Fruit fly (Drosophila melanogaster) whole organism, embryonic: ENCODE measurements around the gene Vps2.

ENCODE experiments used
- Bdp1 ChIP-seq: fragments of 200-800 bp; sonication (Bioruptor generic); optimal IDR thresholded peaks from 3 replicates; lab custom pipeline; 2016; ENCODE audit warnings: missing biosample characterization, missing genetic modification characterization
- Bgb ChIP-seq: fragments of 200-800 bp; sonication (Bioruptor generic); IDR thresholded peaks from 2 replicates; pipeline ENCODE4 v1.3.6; 2022; ENCODE audit warnings: missing biosample characterization, missing genetic modification characterization; ENCODE audit not compliant: partially characterized antibody
- Blimp-1 ChIP-seq: fragments of 200-800 bp; sonication (Bioruptor generic); optimal IDR thresholded peaks from 3 replicates; lab custom pipeline; 2018; ENCODE audit warnings: missing biosample characterization, missing genetic modification characterization, mild to moderate bottlenecking, moderate library complexity, missing genetic modification reagents
- CG10366 ChIP-seq: fragments of 200-800 bp; sonication (Bioruptor generic); IDR thresholded peaks from 2 replicates; pipeline ENCODE4 v1.3.6; 2022; ENCODE audit warnings: missing biosample characterization, missing genetic modification characterization
- CG11695 ChIP-seq: fragments of 200-800 bp; sonication (Bioruptor generic); IDR thresholded peaks from 3 replicates; pipeline ENCODE4 v1.3.6; 2022; ENCODE audit warnings: missing biosample characterization, missing genetic modification characterization
- CG12299 ChIP-seq: fragments of 200-800 bp; sonication (Bioruptor generic); optimal IDR thresholded peaks from 2 replicates; lab custom pipeline; 2018; ENCODE audit warnings: missing biosample characterization, mild to moderate bottlenecking, missing genetic modification characterization
- CG13296 ChIP-seq: fragments of 200-800 bp; sonication (Bioruptor generic); optimal IDR thresholded peaks from 3 replicates; lab custom pipeline; 2018; ENCODE audit warnings: missing biosample characterization, mild to moderate bottlenecking, missing genetic modification characterization
- CG16815 ChIP-seq: fragments of 200-800 bp; sonication (Bioruptor generic); optimal IDR thresholded peaks from 3 replicates; lab custom pipeline; 2017; ENCODE audit warnings: missing biosample characterization, mild to moderate bottlenecking, missing genetic modification characterization
- CG18764 ChIP-seq: fragments of 200-800 bp; sonication (Bioruptor generic); optimal IDR thresholded peaks from 3 replicates; lab custom pipeline; 2016; ENCODE audit warnings: missing biosample characterization, missing genetic modification characterization
- CG2875 ChIP-seq: fragments of 200-800 bp; sonication (Bioruptor generic); optimal IDR thresholded peaks from 2 replicates; lab custom pipeline; 2017; ENCODE audit warnings: missing biosample characterization, mild to moderate bottlenecking, missing genetic modification characterization, missing genetic modification reagents
- CG33213 ChIP-seq: fragments of 200-800 bp; sonication (Bioruptor generic); optimal IDR thresholded peaks from 3 replicates; lab custom pipeline; 2016; ENCODE audit warnings: missing biosample characterization, missing genetic modification characterization
- CG3407 ChIP-seq: fragments of 200-800 bp; sonication (Bioruptor generic); optimal IDR thresholded peaks from 2 replicates; lab custom pipeline; 2018; ENCODE audit warnings: missing biosample characterization, mild to moderate bottlenecking, missing genetic modification characterization
- CG6683 ChIP-seq: fragments of 200-800 bp; sonication (Bioruptor generic); optimal IDR thresholded peaks from 2 replicates; lab custom pipeline; 2017; ENCODE audit warnings: missing biosample characterization, mild to moderate bottlenecking, missing genetic modification characterization, missing genetic modification reagents
- CG7357 ChIP-seq: fragments of 200-800 bp; sonication (Bioruptor generic); IDR thresholded peaks from 3 replicates; pipeline ENCODE4 v1.3.6; 2022; ENCODE audit warnings: missing biosample characterization, missing genetic modification characterization
- CG7963 ChIP-seq: fragments of 200-800 bp; sonication (Bioruptor generic); IDR thresholded peaks from 3 replicates; pipeline ENCODE4 v1.3.6; 2022; ENCODE audit warnings: missing biosample characterization, missing genetic modification characterization; ENCODE audit not compliant: partially characterized antibody
- CG8388 ChIP-seq: fragments of 200-800 bp; sonication (Bioruptor generic); optimal IDR thresholded peaks from 2 replicates; lab custom pipeline; 2019; ENCODE audit warnings: missing biosample characterization, mild to moderate bottlenecking, missing genetic modification characterization, moderate library complexity
- CoRest ChIP-seq: fragments of 200-800 bp; sonication (Bioruptor generic); optimal IDR thresholded peaks from 3 replicates; lab custom pipeline; 2018; ENCODE audit warnings: missing biosample characterization, mild to moderate bottlenecking, missing genetic modification characterization, moderate library complexity
- ERR ChIP-seq: fragments of 200-800 bp; sonication (Bioruptor generic); optimal IDR thresholded peaks from 2 replicates; lab custom pipeline; 2016; ENCODE audit warnings: missing biosample characterization, missing genetic modification characterization
- HLH4C ChIP-seq: fragments of 200-800 bp; sonication (Bioruptor generic); IDR thresholded peaks from 3 replicates; pipeline ENCODE4 v1.3.6; 2022; ENCODE audit warnings: missing biosample characterization, missing genetic modification characterization; ENCODE audit not compliant: partially characterized antibody
- Lhr ChIP-seq: fragments of 200-800 bp; sonication (Bioruptor generic); optimal IDR thresholded peaks from 3 replicates; lab custom pipeline; 2017; ENCODE audit warnings: mild to moderate bottlenecking, missing biosample characterization, missing genetic modification reagents, missing genetic modification characterization
- Lim3 ChIP-seq: fragments of 200-800 bp; sonication (Bioruptor generic); IDR thresholded peaks from 2 replicates; pipeline ENCODE4 v1.3.6; 2022; ENCODE audit warnings: missing biosample characterization, missing genetic modification characterization
- NC2β ChIP-seq: fragments of 200-800 bp; sonication (Bioruptor generic); optimal IDR thresholded peaks from 2 replicates; lab custom pipeline; 2016; ENCODE audit warnings: missing biosample characterization, missing genetic modification characterization
- Nf-YB ChIP-seq: fragments of 200-800 bp; sonication (Bioruptor generic); optimal IDR thresholded peaks from 3 replicates; lab custom pipeline; 2019; ENCODE audit warnings: missing biosample characterization, mild to moderate bottlenecking, missing genetic modification characterization, moderate library complexity
- Oaz ChIP-seq: fragments of 200-800 bp; sonication (Bioruptor generic); IDR thresholded peaks from 2 replicates; pipeline ENCODE4 v1.3.6; 2022; ENCODE audit warnings: missing biosample characterization, missing genetic modification characterization
- Sry-δ ChIP-seq: fragments of 200-800 bp; sonication (Bioruptor generic); optimal IDR thresholded peaks from 2 replicates; lab custom pipeline; 2016; ENCODE audit warnings: missing biosample characterization, missing genetic modification characterization
- cad ChIP-seq: fragments of >200 bp; optimal IDR thresholded peaks from 2 replicates; lab custom pipeline; 2017; ENCODE audit warnings: missing biosample characterization, missing genetic modification characterization
- chm ChIP-seq: fragments of 200-800 bp; sonication (Bioruptor generic); IDR thresholded peaks from 2 replicates; pipeline ENCODE4 v1.3.6; 2022; ENCODE audit warnings: missing biosample characterization, missing genetic modification characterization
- corto ChIP-seq: fragments of 200-800 bp; sonication (Bioruptor generic); optimal IDR thresholded peaks from 2 replicates; lab custom pipeline; 2016; ENCODE audit warnings: missing biosample characterization, mild to moderate bottlenecking, missing genetic modification characterization, moderate library complexity
- dan ChIP-seq: fragments of 200-800 bp; sonication (Bioruptor generic); IDR thresholded peaks from 2 replicates; pipeline ENCODE4 v1.3.6; 2022; ENCODE audit warnings: missing biosample characterization, missing genetic modification characterization
- dimm ChIP-seq: fragments of 200-800 bp; sonication (Bioruptor generic); IDR thresholded peaks from 2 replicates; pipeline ENCODE4 v1.3.6; 2022; ENCODE audit warnings: missing biosample characterization, missing genetic modification characterization
- dpn ChIP-seq, 2 experiments: fragments of 200-800 bp; sonication (Bioruptor generic); optimal IDR thresholded peaks; 3 replicates each; lab custom pipeline; 2016; ENCODE audit warnings: missing biosample characterization in 2 of 2, missing genetic modification characterization in 2 of 2
- exex ChIP-seq: fragments of 200-800 bp; sonication (Bioruptor generic); optimal IDR thresholded peaks from 4 replicates; lab custom pipeline; 2018; ENCODE audit warnings: missing biosample characterization, mild to moderate bottlenecking, missing genetic modification characterization, moderate library complexity
- fu2 ChIP-seq: fragments of 200-800 bp; sonication (Bioruptor generic); optimal IDR thresholded peaks from 2 replicates; lab custom pipeline; 2016; ENCODE audit warnings: missing biosample characterization, missing genetic modification characterization
- gsb-n ChIP-seq: fragments of 200-800 bp; sonication (Bioruptor generic); optimal IDR thresholded peaks from 3 replicates; lab custom pipeline; 2018; ENCODE audit warnings: missing biosample characterization, mild to moderate bottlenecking, missing genetic modification characterization
- kay ChIP-seq: fragments of 200-800 bp; sonication (Bioruptor generic); optimal IDR thresholded peaks from 2 replicates; lab custom pipeline; 2016; ENCODE audit warnings: missing biosample characterization, missing genetic modification characterization
- kni ChIP-seq: fragments of 200-800 bp; sonication (Bioruptor generic); optimal IDR thresholded peaks from 3 replicates; lab custom pipeline; 2017; ENCODE audit warnings: mild to moderate bottlenecking, missing biosample characterization, missing genetic modification reagents, missing genetic modification characterization
- onecut ChIP-seq: fragments of 200-800 bp; sonication (Bioruptor generic); IDR thresholded peaks from 2 replicates; pipeline ENCODE4 v1.3.6; 2022; ENCODE audit warnings: missing biosample characterization, missing genetic modification characterization
- rib ChIP-seq: fragments of 200-800 bp; sonication (Bioruptor generic); IDR thresholded peaks from 2 replicates; pipeline ENCODE4 v1.3.6; 2022; ENCODE audit warnings: missing biosample characterization, missing genetic modification characterization
- salm ChIP-seq: fragments of 200-800 bp; sonication (Bioruptor generic); optimal IDR thresholded peaks from 2 replicates; lab custom pipeline; 2018; ENCODE audit warnings: missing biosample characterization, mild to moderate bottlenecking, missing genetic modification characterization
- sens ChIP-seq: fragments of 200-800 bp; sonication (Bioruptor generic); peaks from one replicate; lab custom pipeline; 2016; ENCODE audit warnings: missing biosample characterization, missing genetic modification characterization
- sima ChIP-seq: fragments of 200-800 bp; sonication (Bioruptor generic); optimal IDR thresholded peaks from 2 replicates; lab custom pipeline; 2016; ENCODE audit warnings: missing biosample characterization, missing genetic modification characterization
- slou ChIP-seq: fragments of 200-800 bp; sonication (Bioruptor generic); optimal IDR thresholded peaks from 3 replicates; lab custom pipeline; 2016; ENCODE audit warnings: missing biosample characterization, missing genetic modification characterization
- sna ChIP-seq: fragments of 200-800 bp; sonication (Bioruptor generic); IDR thresholded peaks from 2 replicates; pipeline ENCODE4 v1.3.6; 2022; ENCODE audit warnings: missing biosample characterization, missing genetic modification characterization; ENCODE audit not compliant: partially characterized antibody
- sqz ChIP-seq: fragments of 200-800 bp; sonication (Bioruptor generic); optimal IDR thresholded peaks from 3 replicates; lab custom pipeline; 2018; ENCODE audit warnings: missing biosample characterization, mild to moderate bottlenecking, missing genetic modification characterization
- tll ChIP-seq, 2 experiments: fragments of 200-800 bp in 1 of 2; fragments of >200 bp in 1 of 2; sonication (Bioruptor generic) in 1 of 2; optimal IDR thresholded peaks; 2 replicates each; lab custom pipeline; 2017 to 2019; ENCODE audit warnings: missing biosample characterization in 2 of 2, missing genetic modification characterization in 2 of 2, mild to moderate bottlenecking in 1 of 2, moderate library complexity in 1 of 2
- ttk ChIP-seq: fragments of 200-800 bp; sonication (Bioruptor generic); IDR thresholded peaks from 2 replicates; pipeline ENCODE4 v2.1.2; 2022; ENCODE audit warnings: missing biosample characterization, missing genetic modification characterization
- tx ChIP-seq: fragments of 200-800 bp; sonication (Bioruptor generic); optimal IDR thresholded peaks from 2 replicates; lab custom pipeline; 2016; ENCODE audit warnings: missing biosample characterization, missing genetic modification characterization
- vfl ChIP-seq: fragments of 200-800 bp; sonication (Bioruptor generic); optimal IDR thresholded peaks from 2 replicates; lab custom pipeline; 2016; ENCODE audit warnings: missing biosample characterization, missing genetic modification characterization
- zen2 ChIP-seq: fragments of 200-800 bp; sonication (Bioruptor generic); IDR thresholded peaks from 3 replicates; pipeline ENCODE4 v1.3.6; 2022; ENCODE audit warnings: missing biosample characterization, missing genetic modification characterization; ENCODE audit not compliant: partially characterized antibody

Gene Vps2

dm6 chr3R:26021195-26021914 is 31.3 kb upstream of the Vps2 start (continued):
- TF ChIP-seq zen2 (GFP tag; lab: Robert Waterston, UW) (no peak), CG11695 (GFP tag; lab: Robert Waterston, UW) (peak; percentile 91), Lhr (peak; percentile 81), onecut (GFP tag; lab: Robert Waterston, UW) (peak; percentile 74), CG33213 (GFP tag; lab: Kevin White, UChicago) (peak; percentile 24), Blimp-1 (GFP tag; lab: Kevin White, UChicago) (peak; percentile 92), tx (GFP tag; lab: Kevin White, UChicago) (peak; percentile 76), dimm (GFP tag; lab: Robert Waterston, UW) (peak; percentile 57), CG8388 (peak; percentile 94), CG6683 (GFP tag; lab: Kevin White, UChicago) (peak; percentile 82), HLH4C (no peak; the same call in 2 of the 3 replicates), CG13296 (GFP tag; lab: Kevin White, UChicago) (peak; percentile 88), salm (peak; percentile 88), exex (tag; lab: Kevin White, UChicago) (peak; percentile 66), ttk (GFP tag; lab: Robert Waterston, UW) (peak; percentile 69), kay (GFP tag; lab: Kevin White, UChicago) (peak; percentile 71), CG7357 (GFP tag; lab: Robert Waterston, UW) (peak; percentile 81), CG18764 (GFP tag; lab: Kevin White, UChicago) (peak; percentile 84), CG3407 (GFP tag; lab: Kevin White, UChicago) (peak; percentile 90), CG7963 (GFP tag; lab: Robert Waterston, UW) (no peak), ERR (GFP tag; lab: Kevin White, UChicago) (no peak), Sry-δ (GFP tag; lab: Kevin White, UChicago) (peak; percentile 41), CoRest (tag; lab: Kevin White, UChicago) (peak; percentile 99), Bdp1 (GFP tag; lab: Kevin White, UChicago) (peak; percentile 76), kni (GFP tag; lab: Kevin White, UChicago) (peak; percentile 84), Oaz (GFP tag; lab: Robert Waterston, UW) (peak; percentile 58; the same call in 1 of the 2 replicates), CG2875 (peak; percentile 94), corto (GFP tag; lab: Kevin White, UChicago) (no peak), slou (GFP tag; lab: Kevin White, UChicago) (peak; percentile 84), dan (GFP tag; lab: Robert Waterston, UW) (no peak; the same call in 1 of the 2 replicates), rib (GFP tag; lab: Robert Waterston, UW) (0 out of 2 replicates have a peak, but pooled peaks have one; percentile 19), sima (peak; percentile 59), CG12299 (tag; lab: Kevin White, UChicago) (peak; percentile 70)

DNA sequence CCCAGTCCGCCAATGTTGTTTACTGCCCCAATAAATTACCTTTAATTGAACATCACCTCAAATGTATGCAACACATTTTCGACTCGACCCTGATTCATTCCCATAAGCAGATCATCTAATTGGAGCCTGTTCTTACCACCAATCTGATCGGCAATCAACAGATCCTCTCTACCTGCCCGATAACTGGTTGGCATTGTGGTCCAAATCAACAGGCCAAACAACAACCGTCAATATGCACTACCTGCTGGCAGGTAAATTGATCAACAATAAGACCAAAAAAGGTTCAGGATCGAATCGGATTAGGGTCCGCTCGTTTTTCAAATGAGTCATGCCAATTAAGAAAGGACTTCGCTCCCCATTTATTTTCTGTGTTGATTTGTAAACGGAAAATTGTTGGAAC is 29.4 kb upstream of the Vps2 start:
- TF ChIP-seq sqz (GFP tag; lab: Kevin White, UChicago) (peak; percentile 39), NC2β (GFP tag; lab: Kevin White, UChicago) (no peak), gsb-n (peak; percentile 65), cad (GFP tag; lab: Kevin White, UChicago) (peak; percentile 3), Lim3 (GFP tag; lab: Robert Waterston, UW) (no peak), sna (GFP tag; lab: Robert Waterston, UW) (no peak), fu2 (GFP tag; lab: Kevin White, UChicago) (no peak), HLH4C (no peak), CG10366 (GFP tag; lab: Robert Waterston, UW) (no peak), sens (GFP tag; lab: Kevin White, UChicago) (peak; percentile 82), Bgb (GFP tag; lab: Robert Waterston, UW) (no peak), dpn (GFP tag; optimal IDR thresholded peaks at IDR 0.05; lab: Kevin White, UChicago) (no peak), vfl (GFP tag; lab: Kevin White, UChicago) (peak; percentile 10), Nf-YB (GFP tag; lab: Kevin White, UChicago) (no peak), chm (GFP tag; lab: Robert Waterston, UW) (peak; percentile 35; the same call in 1 of the 2 replicates), CG16815 (GFP tag; lab: Kevin White, UChicago) (no peak), tll (GFP tag; optimal IDR thresholded peaks at IDR 0.05; lab: Kevin White, UChicago) (peak in 1 of 2 experiments; percentile 73)
